Worm (Caenorhabditis elegans) whole organism, midembryonic: ENCODE data around the gene str-94.

Experiments
- cog-1 ChIP-seq: sonication (generic microtip); optimal IDR thresholded peaks from 2 replicates; lab custom pipeline; 2016; ENCODE audit warnings: missing genetic modification characterization, missing compliant biosample characterization
- flt-1 ChIP-seq: fragments of 200-800 bp; sonication (Bioruptor generic); IDR thresholded peaks from 2 replicates; pipeline ENCODE4 v1.3.6; 2022; ENCODE audit warnings: missing genetic modification characterization, missing compliant biosample characterization
- ref-1 ChIP-seq: fragments of 200-800 bp; sonication (Bioruptor generic); conservative IDR thresholded peaks from 2 replicates; pipeline ENCODE4 v1.3.6; 2022; ENCODE audit warnings: missing genetic modification reagents, missing genetic modification characterization, missing compliant biosample characterization
- tab-1 ChIP-seq: fragments of 200-800 bp; sonication (Bioruptor generic); IDR thresholded peaks from 2 replicates; pipeline ENCODE4 v1.3.6; 2022; ENCODE audit warnings: missing genetic modification characterization, missing compliant biosample characterization
- ztf-23 ChIP-seq: fragments of 200-800 bp; sonication (Bioruptor generic); IDR thresholded peaks from 2 replicates; pipeline ENCODE4 v1.3.6; 2022; ENCODE audit warnings: missing genetic modification reagents, missing genetic modification characterization, missing compliant biosample characterization
- ztf-29 ChIP-seq: fragments of 200-800 bp; sonication (Bioruptor generic); IDR thresholded peaks from 2 replicates; pipeline ENCODE4 v1.3.6; 2022; ENCODE audit warnings: missing genetic modification reagents, missing genetic modification characterization, missing compliant biosample characterization

- no peak for TF ChIP-seq cog-1 (tag; lab: Kevin White, UChicago)
- no peak for TF ChIP-seq ref-1
- TF ChIP-seq ztf-29 (GFP tag; lab: Robert Waterston, UW), result no peak
- TF ChIP-seq tab-1, result no peak
- no peak for TF ChIP-seq flt-1 (GFP tag; lab: Robert Waterston, UW)
- no peak for TF ChIP-seq ztf-23 (GFP tag; lab: Robert Waterston, UW)
Measured at ce11 chrV:9270442-9270841, 21.3 kb upstream of the str-94 start.
